Fruit fly (Drosophila melanogaster): ENCODE results near the gene ATPsynE.
A peak's percentile ranks its signal among the peaks of the same experiment; 100 is the strongest.

Gene ATPsynE

DNA sequence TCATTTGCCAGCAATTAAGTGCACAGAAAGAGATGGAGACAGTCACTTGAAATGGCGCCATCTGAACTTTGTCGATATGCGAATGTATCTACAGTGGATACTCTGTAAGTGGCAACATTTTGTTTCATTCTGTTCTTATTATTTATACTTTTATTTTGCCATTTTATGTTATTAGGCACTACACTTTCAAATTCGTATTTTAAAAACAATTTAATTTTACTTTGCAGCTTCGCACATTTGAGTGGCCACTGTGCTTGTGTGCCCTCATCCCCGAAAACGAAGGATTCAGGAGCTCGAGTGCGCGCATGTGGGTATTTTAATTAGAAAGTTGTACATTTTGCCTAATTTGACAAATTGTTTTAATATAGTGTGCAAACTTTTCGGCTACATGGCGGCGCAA lies 30.7 kb downstream of the ATPsynE start (continued):
- TF ChIP-seq Ssrp (tag; optimal IDR thresholded peaks at IDR 0.05) (peak; percentile 21), tin (GFP tag; optimal IDR thresholded peaks at IDR 0.05) (peak; percentile 45), onecut (GFP tag; IDR thresholded peaks at IDR 0.05) (peak; percentile 27; the same call in 1 of the 2 replicates), CG13624 (GFP tag; optimal IDR thresholded peaks at IDR 0.05) (peak; percentile 8), CG10366 (GFP tag; IDR thresholded peaks at IDR 0.05) (peak; percentile 30; the same call in 1 of the 2 replicates), CG8765 (GFP tag; IDR thresholded peaks at IDR 0.05) (peak; percentile 53), CG12236 (GFP tag; optimal IDR thresholded peaks at IDR 0.05) (no peak), CG18599 (GFP tag; optimal IDR thresholded peaks at IDR 0.05) (peak; percentile 74), kah (GFP tag; optimal IDR thresholded peaks at IDR 0.05) (no peak), CG6813 (GFP tag; optimal IDR thresholded peaks at IDR 0.05) (peak; percentile 1), sisA (GFP tag; IDR thresholded peaks at IDR 0.05) (peak; percentile 59), Oaz (GFP tag; IDR thresholded peaks at IDR 0.05) (peak; percentile 15; the same call in 1 of the 2 replicates), CG10654 (GFP tag; optimal IDR thresholded peaks at IDR 0.05) (no peak), CG9437 (GFP tag; optimal IDR thresholded peaks at IDR 0.05) (no peak), CG10565 (GFP tag; optimal IDR thresholded peaks at IDR 0.05) (no peak), YL-1 (GFP tag; optimal IDR thresholded peaks at IDR 0.05) (no peak), CG13123 (GFP tag; optimal IDR thresholded peaks at IDR 0.05) (no peak), E2f2 (GFP tag; IDR thresholded peaks at IDR 0.05) (no peak; the same call in 1 of the 2 replicates), grn (GFP tag; optimal IDR thresholded peaks at IDR 0.05) (no peak), HLHmδ (GFP tag; optimal IDR thresholded peaks at IDR 0.05) (no peak), CG1024 (GFP tag; IDR thresholded peaks at IDR 0.05) (peak; percentile 61), ranshi (GFP tag; IDR thresholded peaks at IDR 0.05) (peak; percentile 58; the same call in 1 of the 2 replicates), CG11398 (GFP tag; optimal IDR thresholded peaks at IDR 0.05) (no peak), Med (GFP tag) (peak; percentile 83), az2 (GFP tag; optimal IDR thresholded peaks at IDR 0.05) (peak; percentile 30), CG34224 (GFP tag; IDR thresholded peaks at IDR 0.05; ENCODE audit: partially characterized antibody) (no peak), CG6683 (GFP tag; optimal IDR thresholded peaks at IDR 0.05) (peak; percentile 1), CG10979 (tag; optimal IDR thresholded peaks at IDR 0.05) (peak; percentile 42), CG1603 (tag; optimal IDR thresholded peaks at IDR 0.05) (peak; percentile 58), CG17361 (GFP tag; IDR thresholded peaks at IDR 0.05) (0 out of 3 replicates have a peak, but pooled peaks have one; percentile 19), Atf6 (GFP tag; IDR thresholded peaks at IDR 0.05) (peak; percentile 11; the same call in 1 of the 2 replicates), pum (GFP tag; optimal IDR thresholded peaks at IDR 0.05) (no peak), CG15073 (GFP tag; optimal IDR thresholded peaks at IDR 0.05) (no peak), CG9215 (GFP tag; IDR thresholded peaks at IDR 0.05) (peak; percentile 44; the same call in 1 of the 2 replicates), Taf1 (GFP tag; IDR thresholded peaks at IDR 0.05) (no peak), CG13296 (GFP tag; optimal IDR thresholded peaks at IDR 0.05) (peak; percentile 17), zf30C (GFP tag; optimal IDR thresholded peaks at IDR 0.05) (no peak), CG6854 (GFP tag; optimal IDR thresholded peaks at IDR 0.05) (no peak), Deaf1 (tag; optimal IDR thresholded peaks at IDR 0.05) (no peak), CG5953 (GFP tag; IDR thresholded peaks at IDR 0.05) (no peak), Hr78 (GFP tag; optimal IDR thresholded peaks at IDR 0.05) (no peak), CG17912 (GFP tag; optimal IDR thresholded peaks at IDR 0.05) (no peak), sim (GFP tag; IDR thresholded peaks at IDR 0.05) (no peak), gem (tag; optimal IDR thresholded peaks at IDR 0.05) (peak; percentile 67), usp (GFP tag; optimal IDR thresholded peaks at IDR 0.05) (no peak), CG9932 (GFP tag; IDR thresholded peaks at IDR 0.05) (no peak), lola (GFP tag; optimal IDR thresholded peaks at IDR 0.05) (peak in 1 of 3 experiments; percentile 30), eve (GFP tag; optimal IDR thresholded peaks at IDR 0.05) (peak in 1 of 2 experiments; percentile 35), NfI (GFP tag; optimal IDR thresholded peaks at IDR 0.05) (peak; percentile 20), CG32532 (GFP tag; IDR thresholded peaks at IDR 0.05) (0 out of 2 replicates have a peak, but pooled peaks have one; percentile 15), wek (GFP tag; optimal IDR thresholded peaks at IDR 0.05) (no peak)
